Fruit fly (Drosophila melanogaster) Kc167 (cell line): Measurements from ENCODE around the gene Tango14.

Experiments used
- Sin3A ChIP-seq: fragments of >200 bp; optimal IDR thresholded peaks from 2 replicates; lab custom pipeline; 2018; ENCODE audit warnings: missing external identifiers
- ttk ChIP-seq: sonication (Bioruptor generic); optimal IDR thresholded peaks from 2 replicates; lab custom pipeline; 2017; ENCODE audit warnings: missing external identifiers

- TF ChIP-seq Sin3A (no peak), ttk (lab: Kevin White, UChicago) (no peak)
Measured at dm6 chr2L:1143286-1143685, 15.2 kb upstream of the Tango14 start.
